Worm (Caenorhabditis elegans) whole organism, mixed stage, embryonic: Measurements from ENCODE around the gene pat-3.

Source experiments
- M03D4.4 ChIP-seq: sonication (generic microtip); optimal IDR thresholded peaks from 2 replicates; lab custom pipeline; 2017; ENCODE audit warnings: mild to moderate bottlenecking, missing genetic modification characterization, missing compliant biosample characterization
- bed-3 ChIP-seq: fragments of 200-800 bp; sonication (Bioruptor generic); optimal IDR thresholded peaks from 3 replicates; lab custom pipeline; 2018; ENCODE audit warnings: mild to moderate bottlenecking, missing genetic modification characterization, moderate library complexity, missing compliant biosample characterization
- blmp-1 ChIP-seq: fragments of 150-350 bp; optimal IDR thresholded peaks from 2 replicates; lab custom pipeline; 2014; ENCODE audit warnings: missing biosample characterization, missing genetic modification characterization
- ceh-39 ChIP-seq: fragments of 150-350 bp; optimal IDR thresholded peaks from 2 replicates; lab custom pipeline; 2014; ENCODE audit warnings: missing biosample characterization, missing genetic modification characterization
- ceh-43 ChIP-seq: fragments of 200-800 bp; sonication (Bioruptor generic); optimal IDR thresholded peaks from 2 replicates; lab custom pipeline; 2018; ENCODE audit warnings: mild to moderate bottlenecking, missing genetic modification characterization, moderate library complexity, missing compliant biosample characterization
- ceh-83 ChIP-seq: fragments of 200-800 bp; sonication (Bioruptor generic); optimal IDR thresholded peaks from 2 replicates; lab custom pipeline; 2018; ENCODE audit warnings: mild to moderate bottlenecking, missing genetic modification characterization, missing compliant biosample characterization
- ces-1 ChIP-seq: fragments of 150-350 bp; optimal IDR thresholded peaks from 2 replicates; lab custom pipeline; 2014; ENCODE audit warnings: missing biosample characterization, missing genetic modification reagents, missing genetic modification characterization
- cnd-1 ChIP-seq: fragments of 200-800 bp; sonication (Bioruptor generic); optimal IDR thresholded peaks from 2 replicates; lab custom pipeline; 2018; ENCODE audit warnings: mild to moderate bottlenecking, missing genetic modification characterization, missing compliant biosample characterization
- elt-1 ChIP-seq: sonication (generic microtip); optimal IDR thresholded peaks from 2 replicates; lab custom pipeline; 2017; ENCODE audit warnings: missing genetic modification characterization, mild to moderate bottlenecking, missing compliant biosample characterization, antibody characterized with exemption, moderate library complexity, borderline replicate concordance; ENCODE audit not compliant: insufficient read depth
- elt-3 ChIP-seq: fragments of 150-350 bp; optimal IDR thresholded peaks from 2 replicates; lab custom pipeline; 2014; ENCODE audit warnings: missing biosample characterization, missing genetic modification characterization
- ham-2 ChIP-seq: fragments of 200-800 bp; sonication (Bioruptor generic); optimal IDR thresholded peaks from 2 replicates; lab custom pipeline; 2018; ENCODE audit warnings: mild to moderate bottlenecking, missing genetic modification characterization, missing compliant biosample characterization
- hlh-1 ChIP-seq: fragments of 150-350 bp; optimal IDR thresholded peaks from 2 replicates; lab custom pipeline; 2014; ENCODE audit warnings: missing biosample characterization, missing genetic modification reagents, missing genetic modification characterization
- lin-13 ChIP-seq: fragments of 150-350 bp; optimal IDR thresholded peaks from 2 replicates; lab custom pipeline; 2014; ENCODE audit warnings: missing biosample characterization, missing genetic modification characterization
- lin-32 ChIP-seq: fragments of 200-800 bp; sonication (Bioruptor generic); optimal IDR thresholded peaks from 2 replicates; lab custom pipeline; 2018; ENCODE audit warnings: mild to moderate bottlenecking, missing genetic modification characterization, missing compliant biosample characterization
- lsy-2 ChIP-seq: fragments of 150-350 bp; optimal IDR thresholded peaks from 2 replicates; lab custom pipeline; 2014; ENCODE audit warnings: missing biosample characterization, missing genetic modification characterization
- mab-5 ChIP-seq: fragments of 150-350 bp; optimal IDR thresholded peaks from 2 replicates; lab custom pipeline; 2014; ENCODE audit warnings: missing biosample characterization, missing genetic modification characterization
- mep-1 ChIP-seq: fragments of 150-350 bp; optimal IDR thresholded peaks from 2 replicates; lab custom pipeline; 2017; ENCODE audit warnings: missing biosample characterization, missing genetic modification reagents, missing genetic modification characterization, inconsistent platforms
- mls-2 ChIP-seq: sonication (generic microtip); optimal IDR thresholded peaks from 2 replicates; lab custom pipeline; 2016; ENCODE audit warnings: mild to moderate bottlenecking, missing genetic modification characterization, moderate library complexity, missing compliant biosample characterization
- nhr-12 ChIP-seq: fragments of 150-350 bp; optimal IDR thresholded peaks from 2 replicates; lab custom pipeline; 2014; ENCODE audit warnings: missing biosample characterization, missing genetic modification characterization
- nhr-2 ChIP-seq: fragments of 150-350 bp; optimal IDR thresholded peaks from 2 replicates; lab custom pipeline; 2014; ENCODE audit warnings: missing biosample characterization, missing genetic modification characterization
- nhr-237 ChIP-seq: fragments of 150-350 bp; optimal IDR thresholded peaks from 2 replicates; lab custom pipeline; 2014; ENCODE audit warnings: missing biosample characterization, missing genetic modification characterization
- nhr-28 ChIP-seq: fragments of 150-350 bp; optimal IDR thresholded peaks from 2 replicates; lab custom pipeline; 2014; ENCODE audit warnings: missing biosample characterization, missing genetic modification characterization
- nhr-76 ChIP-seq: sonication (generic microtip); optimal IDR thresholded peaks from 2 replicates; lab custom pipeline; 2017; ENCODE audit warnings: missing biosample characterization, missing genetic modification characterization
- pha-4 ChIP-seq: fragments of 150-350 bp; optimal IDR thresholded peaks from 2 replicates; lab custom pipeline; 2018; ENCODE audit warnings: missing biosample characterization, missing genetic modification reagents, missing genetic modification characterization
- sem-2 ChIP-seq: fragments of 200-800 bp; sonication (Bioruptor generic); optimal IDR thresholded peaks from 2 replicates; lab custom pipeline; 2018; ENCODE audit warnings: mild to moderate bottlenecking, missing genetic modification characterization, missing compliant biosample characterization
- snpc-4 ChIP-seq: fragments of 150-350 bp; optimal IDR thresholded peaks from 2 replicates; lab custom pipeline; 2014; ENCODE audit warnings: missing biosample characterization, missing genetic modification characterization
- sptf-1 ChIP-seq: sonication (generic microtip); optimal IDR thresholded peaks from 2 replicates; lab custom pipeline; 2017; ENCODE audit warnings: mild to moderate bottlenecking, missing genetic modification characterization, moderate library complexity, missing compliant biosample characterization
- unc-120 ChIP-seq: sonication (generic microtip); optimal IDR thresholded peaks from 2 replicates; lab custom pipeline; 2017; ENCODE audit warnings: missing genetic modification characterization, missing compliant biosample characterization; ENCODE audit not compliant: poor library complexity, severe bottlenecking
- unc-39 ChIP-seq: fragments of 150-350 bp; optimal IDR thresholded peaks from 2 replicates; lab custom pipeline; 2014; ENCODE audit warnings: missing biosample characterization, missing genetic modification characterization
- unc-62 ChIP-seq: fragments of 150-350 bp; optimal IDR thresholded peaks from 2 replicates; lab custom pipeline; 2014; ENCODE audit warnings: missing biosample characterization, missing genetic modification reagents, missing genetic modification characterization
- zip-8 ChIP-seq: fragments of 150-350 bp; optimal IDR thresholded peaks from 2 replicates; lab custom pipeline; 2014; ENCODE audit warnings: missing biosample characterization, missing genetic modification characterization
- ztf-11 ChIP-seq: fragments of 150-350 bp; optimal IDR thresholded peaks from 2 replicates; lab custom pipeline; 2014; ENCODE audit warnings: missing biosample characterization, missing genetic modification characterization

The pat-3 gene

ce11 chrIII:3907587-3907986, 6.4 kb downstream of the pat-3 start, which contains the start of gene mmcm-1:
Gene mmcm-1, minus strand, starts transcription at chrIII:3907687.
- TF ChIP-seq unc-120 (no peak), nhr-12 (tag; lab: Kevin White, UChicago) (no peak), ceh-83 (GFP tag; lab: Kevin White, UChicago) (no peak), ham-2 (no peak), ceh-43 (GFP tag; lab: Kevin White, UChicago) (no peak), cnd-1 (tag; lab: Kevin White, UChicago) (no peak), M03D4.4 (tag; lab: Kevin White, UChicago) (no peak), lin-32 (GFP tag; lab: Kevin White, UChicago) (no peak), lin-13 (tag; lab: Kevin White, UChicago) (no peak), mep-1 (tag; lab: Kevin White, UChicago) (no peak), nhr-76 (no peak), elt-3 (tag; lab: Kevin White, UChicago) (no peak), pha-4 (no peak), nhr-28 (tag; lab: Kevin White, UChicago) (no peak), blmp-1 (tag; lab: Kevin White, UChicago) (no peak), nhr-237 (no peak), mls-2 (tag; lab: Kevin White, UChicago) (no peak), mab-5 (tag; lab: Kevin White, UChicago) (no peak)

DNA sequence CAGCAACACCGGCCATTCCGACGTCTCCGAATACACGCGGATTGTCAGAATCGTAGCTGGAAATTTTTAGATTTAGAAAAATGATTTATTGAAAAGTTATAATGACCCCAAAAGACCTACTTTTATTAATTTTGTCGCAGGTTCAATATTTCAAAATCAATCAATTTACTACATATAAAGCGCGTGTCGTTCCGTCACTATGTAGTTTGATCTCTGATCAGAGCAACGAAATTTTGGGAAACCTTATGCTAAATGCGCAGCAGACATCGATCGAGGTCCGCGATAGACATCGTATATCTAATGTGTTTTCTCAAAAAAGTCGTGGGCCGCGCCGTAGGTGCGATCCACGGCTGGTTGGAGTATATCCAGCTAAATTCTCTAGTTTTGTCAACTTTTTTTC, 7.5 kb downstream of the pat-3 start:
- TF ChIP-seq sptf-1 (tag; lab: Kevin White, UChicago), result no peak
- no peak for TF ChIP-seq ceh-39
- TF ChIP-seq blmp-1 (tag; lab: Kevin White, UChicago), result no peak
- TF ChIP-seq sem-2 (GFP tag; lab: Kevin White, UChicago), result no peak
- no peak for TF ChIP-seq nhr-237
- no peak for TF ChIP-seq unc-62 (GFP tag; lab: Kevin White, UChicago)
- no peak for TF ChIP-seq cnd-1 (tag; lab: Kevin White, UChicago)
- TF ChIP-seq elt-3 (tag; lab: Kevin White, UChicago), result no peak
- no peak for TF ChIP-seq hlh-1 (tag; lab: Kevin White, UChicago)
- no peak for TF ChIP-seq M03D4.4 (tag; lab: Kevin White, UChicago)
- TF ChIP-seq elt-1 (tag; lab: Kevin White, UChicago), result no peak

- no peak for TF ChIP-seq ceh-39
- peak; percentile 34 for TF ChIP-seq ces-1 (GFP tag; lab: Kevin White, UChicago)
Observed at ce11 chrIII:3902588-3903325, 11.2 kb downstream of the pat-3 start.

ce11 chrIII:3901542-3901941, 12.4 kb downstream of the pat-3 start, which contains the start of gene tir-1:
Gene tir-1, minus strand, starts transcription at chrIII:3901642.
- TF ChIP-seq mab-5 (tag; lab: Kevin White, UChicago), result no peak
- no peak for TF ChIP-seq nhr-12 (tag; lab: Kevin White, UChicago)
- no peak for TF ChIP-seq zip-8 (tag; lab: Kevin White, UChicago)
- TF ChIP-seq ces-1 (GFP tag; lab: Kevin White, UChicago), result no peak
- TF ChIP-seq bed-3, result no peak
- TF ChIP-seq unc-39 (tag; lab: Kevin White, UChicago), result no peak
- no peak for TF ChIP-seq nhr-76
- no peak for TF ChIP-seq nhr-237
- no peak for TF ChIP-seq ztf-11
- no peak for TF ChIP-seq elt-1 (tag; lab: Kevin White, UChicago)
- TF ChIP-seq lsy-2 (tag; lab: Kevin White, UChicago), result no peak
- TF ChIP-seq sptf-1 (tag; lab: Kevin White, UChicago), result no peak
- no peak for TF ChIP-seq mep-1 (tag; lab: Kevin White, UChicago)
- TF ChIP-seq lin-13 (tag; lab: Kevin White, UChicago), result no peak
- no peak for TF ChIP-seq nhr-28 (tag; lab: Kevin White, UChicago)
- no peak for TF ChIP-seq nhr-2 (tag; lab: Kevin White, UChicago)
- no peak for TF ChIP-seq blmp-1 (tag; lab: Kevin White, UChicago)

DNA sequence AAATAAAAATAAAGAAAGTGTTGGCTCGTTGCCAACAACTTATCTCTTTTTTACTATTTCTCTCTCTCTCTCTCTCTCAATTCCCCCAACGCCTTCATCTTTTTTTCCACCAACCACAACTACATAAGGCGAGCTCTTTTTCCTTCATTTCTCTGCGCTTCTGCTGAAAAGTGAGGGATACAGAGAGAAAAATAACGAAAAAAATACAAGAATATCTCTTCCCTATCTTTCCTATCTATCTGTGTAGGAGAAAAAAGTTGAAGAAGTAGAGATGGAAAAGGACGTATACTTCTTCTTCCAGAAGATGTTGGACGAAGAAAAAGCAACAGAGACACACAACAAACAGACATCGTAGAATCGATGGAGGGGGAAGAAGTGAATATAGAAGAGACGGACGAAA, 15.1 kb downstream of the pat-3 start:
- no peak for TF ChIP-seq snpc-4 (tag; lab: Kevin White, UChicago)
- TF ChIP-seq ham-2, result no peak
- TF ChIP-seq ztf-11, result no peak
- TF ChIP-seq mab-5 (tag; lab: Kevin White, UChicago), result no peak
- TF ChIP-seq zip-8 (tag; lab: Kevin White, UChicago), result no peak
- TF ChIP-seq unc-62 (GFP tag; lab: Kevin White, UChicago), result no peak
- TF ChIP-seq ces-1 (GFP tag; lab: Kevin White, UChicago), result peak; percentile 62
- no peak for TF ChIP-seq pha-4
- TF ChIP-seq ceh-83 (GFP tag; lab: Kevin White, UChicago), result no peak
